Fruit fly (Drosophila melanogaster) whole organism, prepupa: ENCODE results near the gene CG42300.

ENCODE experiments used
- Blimp-1 ChIP-seq: fragments of 200-800 bp; sonication (Bioruptor generic); optimal IDR thresholded peaks from 3 replicates; lab custom pipeline; 2017; ENCODE audit warnings: missing biosample characterization, missing genetic modification characterization, mild to moderate bottlenecking, moderate library complexity, missing genetic modification reagents
- CG10631 ChIP-seq: fragments of 200-800 bp; sonication (Bioruptor generic); optimal IDR thresholded peaks from 2 replicates; lab custom pipeline; 2016; ENCODE audit warnings: missing biosample characterization, missing genetic modification characterization
- CG10669 ChIP-seq: fragments of 200-800 bp; sonication (Bioruptor generic); optimal IDR thresholded peaks from 3 replicates; lab custom pipeline; 2018; ENCODE audit warnings: missing biosample characterization, mild to moderate bottlenecking, missing genetic modification characterization, moderate library complexity
- CG11902 ChIP-seq: fragments of 200-800 bp; sonication (Bioruptor generic); optimal IDR thresholded peaks from 3 replicates; lab custom pipeline; 2016; ENCODE audit warnings: missing biosample characterization, missing genetic modification characterization
- CG15336 ChIP-seq: fragments of 200-800 bp; sonication (Bioruptor generic); IDR thresholded peaks from 2 replicates; pipeline ENCODE4 v1.3.6; 2022; ENCODE audit warnings: missing biosample characterization, missing genetic modification characterization
- CG1621 ChIP-seq: fragments of 200-800 bp; sonication (Bioruptor generic); optimal IDR thresholded peaks from 3 replicates; lab custom pipeline; 2018; ENCODE audit warnings: missing biosample characterization, mild to moderate bottlenecking, missing genetic modification characterization
- CG16779 ChIP-seq: fragments of 200-800 bp; sonication (Bioruptor generic); optimal IDR thresholded peaks from 3 replicates; lab custom pipeline; 2017; ENCODE audit warnings: missing biosample characterization, mild to moderate bottlenecking, missing genetic modification characterization
- CG31627 ChIP-seq: fragments of 200-800 bp; sonication (Bioruptor generic); optimal IDR thresholded peaks from 3 replicates; lab custom pipeline; 2016; ENCODE audit warnings: missing biosample characterization, missing genetic modification characterization
- CG32006 ChIP-seq: fragments of 200-800 bp; sonication (Bioruptor generic); optimal IDR thresholded peaks from 3 replicates; lab custom pipeline; 2017; ENCODE audit warnings: missing biosample characterization, mild to moderate bottlenecking, missing genetic modification characterization
- CG34406 ChIP-seq: fragments of 200-800 bp; sonication (Bioruptor generic); optimal IDR thresholded peaks from 3 replicates; lab custom pipeline; 2016; ENCODE audit warnings: missing biosample characterization, missing genetic modification characterization
- CG4318 ChIP-seq: fragments of 200-800 bp; sonication (Bioruptor generic); optimal IDR thresholded peaks from 3 replicates; lab custom pipeline; 2017; ENCODE audit warnings: missing biosample characterization, mild to moderate bottlenecking, missing genetic modification characterization
- CG6163 ChIP-seq: fragments of 200-800 bp; sonication (Bioruptor generic); IDR thresholded peaks from 3 replicates; pipeline ENCODE4 v1.3.6; 2022; ENCODE audit warnings: missing biosample characterization, missing genetic modification characterization
- CG6792 ChIP-seq: fragments of 200-800 bp; sonication (Bioruptor generic); optimal IDR thresholded peaks from 3 replicates; lab custom pipeline; 2016; ENCODE audit warnings: missing biosample characterization, missing genetic modification characterization
- CG6808 ChIP-seq: fragments of 200-800 bp; sonication (Bioruptor generic); optimal IDR thresholded peaks from 3 replicates; lab custom pipeline; 2017; ENCODE audit warnings: missing biosample characterization, missing genetic modification characterization, mild to moderate bottlenecking, moderate library complexity, missing genetic modification reagents
- CG6854 ChIP-seq: fragments of 200-800 bp; sonication (Bioruptor generic); optimal IDR thresholded peaks from 2 replicates; lab custom pipeline; 2017; ENCODE audit warnings: missing biosample characterization, mild to moderate bottlenecking, missing genetic modification characterization
- CG7368 ChIP-seq: fragments of 200-800 bp; sonication (Bioruptor generic); optimal IDR thresholded peaks from 3 replicates; lab custom pipeline; 2016; ENCODE audit warnings: missing biosample characterization, missing genetic modification characterization
- CG8119 ChIP-seq: fragments of 200-800 bp; sonication (Bioruptor generic); IDR thresholded peaks from 3 replicates; pipeline ENCODE4 v1.3.6; 2022; ENCODE audit warnings: missing biosample characterization, missing genetic modification characterization
- CG8632 ChIP-seq: fragments of 200-800 bp; sonication (Bioruptor generic); optimal IDR thresholded peaks from 3 replicates; lab custom pipeline; 2016; ENCODE audit warnings: missing biosample characterization, missing genetic modification characterization
- CG9139 ChIP-seq: fragments of 200-800 bp; sonication (Bioruptor generic); optimal IDR thresholded peaks from 3 replicates; lab custom pipeline; 2017; ENCODE audit warnings: missing biosample characterization, mild to moderate bottlenecking, missing genetic modification characterization
- Eip75B ChIP-seq: fragments of 200-800 bp; sonication (Bioruptor generic); optimal IDR thresholded peaks from 3 replicates; lab custom pipeline; 2016; ENCODE audit warnings: missing biosample characterization, missing genetic modification characterization
- Eip78C ChIP-seq: fragments of 200-800 bp; sonication (Bioruptor generic); peaks from one replicate; lab custom pipeline; 2016; ENCODE audit warnings: missing biosample characterization, missing genetic modification characterization
- Eip93F ChIP-seq: fragments of 200-800 bp; sonication (Bioruptor generic); optimal IDR thresholded peaks from 2 replicates; lab custom pipeline; 2016; ENCODE audit warnings: missing biosample characterization, mild to moderate bottlenecking, missing genetic modification characterization
- Ets21C ChIP-seq: fragments of 200-800 bp; sonication (Bioruptor generic); optimal IDR thresholded peaks from 3 replicates; lab custom pipeline; 2016; ENCODE audit warnings: missing biosample characterization, missing genetic modification characterization
- Gug ChIP-seq: fragments of 200-800 bp; sonication (Bioruptor generic); IDR thresholded peaks from 2 replicates; pipeline ENCODE4 v1.3.6; 2022; ENCODE audit warnings: missing biosample characterization, missing genetic modification characterization
- Hr38 ChIP-seq: sonication (Bioruptor generic); optimal IDR thresholded peaks from 2 replicates; lab custom pipeline; 2016; ENCODE audit warnings: missing biosample characterization, missing genetic modification characterization
- Hr39 ChIP-seq: fragments of 200-800 bp; sonication (Bioruptor generic); optimal IDR thresholded peaks from 2 replicates; lab custom pipeline; 2016; ENCODE audit warnings: missing biosample characterization, missing genetic modification characterization
- Hr4 ChIP-seq: fragments of 200-800 bp; sonication (Bioruptor generic); optimal IDR thresholded peaks from 3 replicates; lab custom pipeline; 2016; ENCODE audit warnings: missing biosample characterization, missing genetic modification characterization
- Met ChIP-seq: fragments of 200-800 bp; sonication (Bioruptor generic); optimal IDR thresholded peaks from 3 replicates; lab custom pipeline; 2016; ENCODE audit warnings: missing biosample characterization, missing genetic modification characterization
- OdsH ChIP-seq: fragments of 200-800 bp; sonication (Bioruptor generic); optimal IDR thresholded peaks from 3 replicates; lab custom pipeline; 2016; ENCODE audit warnings: missing biosample characterization, missing genetic modification characterization
- Smox ChIP-seq: fragments of 200-800 bp; sonication (Bioruptor generic); optimal IDR thresholded peaks from 3 replicates; lab custom pipeline; 2016; ENCODE audit warnings: missing biosample characterization, missing genetic modification characterization
- achi ChIP-seq: fragments of 200-800 bp; sonication (Bioruptor generic); optimal IDR thresholded peaks from 3 replicates; lab custom pipeline; 2016; ENCODE audit warnings: missing biosample characterization, missing genetic modification characterization
- acj6 ChIP-seq: fragments of 200-800 bp; sonication (Bioruptor generic); optimal IDR thresholded peaks from 3 replicates; lab custom pipeline; 2016; ENCODE audit warnings: missing biosample characterization, missing genetic modification characterization
- cyc ChIP-seq: fragments of 200-800 bp; sonication (Bioruptor generic); optimal IDR thresholded peaks from 3 replicates; lab custom pipeline; 2016; ENCODE audit warnings: missing biosample characterization, missing genetic modification characterization
- dsx ChIP-seq: fragments of 200-800 bp; optimal IDR thresholded peaks from 3 replicates; lab custom pipeline; 2019; ENCODE audit warnings: missing biosample characterization, mild to moderate bottlenecking, missing genetic modification characterization, moderate library complexity; ENCODE audit not compliant: poor library complexity, severe bottlenecking
- eg ChIP-seq: fragments of 200-800 bp; sonication (Bioruptor generic); IDR thresholded peaks from 3 replicates; pipeline ENCODE4 v1.3.6; 2022; ENCODE audit warnings: missing biosample characterization, missing genetic modification characterization
- fd59A ChIP-seq: fragments of 200-800 bp; sonication (Bioruptor generic); optimal IDR thresholded peaks from 2 replicates; lab custom pipeline; 2017; ENCODE audit warnings: missing biosample characterization, mild to moderate bottlenecking, missing genetic modification characterization, missing genetic modification reagents
- fd85E ChIP-seq: fragments of 200-800 bp; sonication (Bioruptor generic); optimal IDR thresholded peaks from 3 replicates; lab custom pipeline; 2016; ENCODE audit warnings: missing biosample characterization, missing genetic modification characterization
- fkh ChIP-seq: fragments of 200-800 bp; sonication (Bioruptor generic); optimal IDR thresholded peaks from 3 replicates; lab custom pipeline; 2017; ENCODE audit warnings: missing biosample characterization, mild to moderate bottlenecking, missing genetic modification characterization, moderate library complexity
- lz ChIP-seq: fragments of 200-800 bp; sonication (Bioruptor generic); optimal IDR thresholded peaks from 3 replicates; lab custom pipeline; 2016; ENCODE audit warnings: missing biosample characterization, missing genetic modification characterization
- salr ChIP-seq, 2 experiments: fragments of 200-800 bp; sonication (Bioruptor generic); optimal IDR thresholded peaks; 3 replicates each; lab custom pipeline; 2016 to 2018; ENCODE audit warnings: missing biosample characterization in 2 of 2, missing genetic modification characterization in 2 of 2, mild to moderate bottlenecking in 1 of 2
- ss ChIP-seq, 2 experiments: fragments of 200-800 bp; sonication (Bioruptor generic); optimal IDR thresholded peaks; 2 replicates in 1 of 2; 3 replicates in 1 of 2; lab custom pipeline; 2017 to 2018; ENCODE audit warnings: mild to moderate bottlenecking in 2 of 2, missing biosample characterization in 2 of 2, missing genetic modification characterization in 2 of 2, moderate library complexity in 1 of 2
- svp ChIP-seq: fragments of 200-800 bp; sonication (Bioruptor generic); peaks from one replicate; lab custom pipeline; 2016; ENCODE audit warnings: missing biosample characterization, missing genetic modification characterization
- topi ChIP-seq: fragments of 200-800 bp; sonication (Bioruptor generic); optimal IDR thresholded peaks from 3 replicates; lab custom pipeline; 2016; ENCODE audit warnings: missing biosample characterization, missing genetic modification characterization
- vri ChIP-seq: fragments of 200-800 bp; sonication (Bioruptor generic); optimal IDR thresholded peaks from 3 replicates; lab custom pipeline; 2016; ENCODE audit warnings: missing biosample characterization, mild to moderate bottlenecking, missing genetic modification characterization

CG42300 gene

dm6 chrX:15599697-15600096 lies 43.9 kb upstream of the CG42300 start (continued):
- no peak for TF ChIP-seq CG1621 (tag; lab: Kevin White, UChicago)
- TF ChIP-seq lz = peak; percentile 29
- no peak for TF ChIP-seq Smox (GFP tag; lab: Kevin White, UChicago)
- no peak for TF ChIP-seq achi (GFP tag; lab: Kevin White, UChicago)
- TF ChIP-seq Hr38 = no peak
- no peak for TF ChIP-seq Eip75B (GFP tag; lab: Kevin White, UChicago)
- TF ChIP-seq CG6792 (GFP tag; lab: Kevin White, UChicago) = no peak
- TF ChIP-seq svp (GFP tag; lab: Kevin White, UChicago) = peak; percentile 65
- TF ChIP-seq CG10631 = no peak
- no peak for TF ChIP-seq Ets21C
- peak; percentile 33 for TF ChIP-seq cyc
- TF ChIP-seq CG6854 (GFP tag; lab: Kevin White, UChicago) = no peak
- peak; percentile 56 for TF ChIP-seq CG32006
- TF ChIP-seq vri (GFP tag; lab: Kevin White, UChicago) = no peak
- TF ChIP-seq CG6163 (GFP tag; lab: Robert Waterston, UW) = peak; percentile 48; the same call in 2 of the 3 replicates

dm6 chrX:15594230-15594857 lies 38.5 kb upstream of the CG42300 start:
- TF ChIP-seq Hr39 (GFP tag; lab: Kevin White, UChicago) (peak; percentile 55), Eip78C (GFP tag; lab: Kevin White, UChicago) (peak; percentile 53), Smox (GFP tag; lab: Kevin White, UChicago) (peak; percentile 13), Met (peak; percentile 19), CG4318 (GFP tag; lab: Kevin White, UChicago) (no peak), lz (peak; percentile 19), acj6 (GFP tag; lab: Kevin White, UChicago) (no peak), ss (GFP tag; optimal IDR thresholded peaks at IDR 0.05; lab: Kevin White, UChicago) (peak in 1 of 2 experiments; percentile 6), svp (GFP tag; lab: Kevin White, UChicago) (peak; percentile 38), CG31627 (peak; percentile 49), fkh (GFP tag; lab: Kevin White, UChicago) (no peak), cyc (peak; percentile 41), CG6163 (GFP tag; lab: Robert Waterston, UW) (0 out of 3 replicates have a peak, but pooled peaks have one; percentile 12)

- no peak for TF ChIP-seq CG1621 (tag; lab: Kevin White, UChicago)
- peak; percentile 44 for TF ChIP-seq CG10631
- TF ChIP-seq Hr4 = no peak
- TF ChIP-seq CG32006 = peak; percentile 46
- TF ChIP-seq Gug (GFP tag; lab: Robert Waterston, UW) = 0 out of 2 replicates have a peak, but pooled peaks have one; percentile 11
- peak; percentile 66 for TF ChIP-seq Eip78C (GFP tag; lab: Kevin White, UChicago)
- no peak for TF ChIP-seq CG7368 (GFP tag; lab: Kevin White, UChicago)
- TF ChIP-seq dsx (GFP tag; lab: Kevin White, UChicago) = no peak
- no peak for TF ChIP-seq fd59A (GFP tag; lab: Kevin White, UChicago)
- TF ChIP-seq OdsH (GFP tag; lab: Kevin White, UChicago) = peak; percentile 6
- TF ChIP-seq CG6163 (GFP tag; lab: Robert Waterston, UW) = peak; percentile 55
- TF ChIP-seq salr (GFP tag; optimal IDR thresholded peaks at IDR 0.05; lab: Kevin White, UChicago) = peak in 1 of 2 experiments; percentile 36
- no peak for TF ChIP-seq CG9139 (GFP tag; lab: Kevin White, UChicago)
- peak; percentile 36; the same call in 1 of the 3 replicates for TF ChIP-seq CG8119 (GFP tag; lab: Robert Waterston, UW)
- TF ChIP-seq CG6808 (GFP tag; lab: Kevin White, UChicago) = peak; percentile 36
- peak; percentile 40 for TF ChIP-seq vri (GFP tag; lab: Kevin White, UChicago)
- peak; percentile 0 for TF ChIP-seq CG4318 (GFP tag; lab: Kevin White, UChicago)
- no peak for TF ChIP-seq topi
- no peak for TF ChIP-seq Eip75B (GFP tag; lab: Kevin White, UChicago)
- no peak for TF ChIP-seq CG11902 (GFP tag; lab: Kevin White, UChicago)
- TF ChIP-seq acj6 (GFP tag; lab: Kevin White, UChicago) = peak; percentile 24
- peak; percentile 17 for TF ChIP-seq achi (GFP tag; lab: Kevin White, UChicago)
- TF ChIP-seq CG34406 = no peak
- TF ChIP-seq CG8632 (GFP tag; lab: Kevin White, UChicago) = peak; percentile 34
- TF ChIP-seq CG10669 (GFP tag; lab: Kevin White, UChicago) = no peak
- TF ChIP-seq CG15336 = peak; percentile 7; the same call in 1 of the 2 replicates
- no peak for TF ChIP-seq fd85E (GFP tag; lab: Kevin White, UChicago)
- TF ChIP-seq CG16779 (tag; lab: Kevin White, UChicago) = peak; percentile 9
- no peak for TF ChIP-seq Eip93F (GFP tag; lab: Kevin White, UChicago)
- TF ChIP-seq Blimp-1 (GFP tag; lab: Kevin White, UChicago) = no peak
- peak; percentile 86 for TF ChIP-seq svp (GFP tag; lab: Kevin White, UChicago)
- TF ChIP-seq eg (GFP tag; lab: Robert Waterston, UW) = 0 out of 3 replicates have a peak, but pooled peaks have one; percentile 23
Measured at dm6 chrX:15593477-15594229, 37.8 kb upstream of the CG42300 start, which contains the start of gene Chsy. Gene Chsy, minus strand, starts transcription at chrX:15593534.
